Worm (Caenorhabditis elegans) whole organism, L1 larva: Measurements from ENCODE around the gene str-12.

Source experiments
- F16B12.6 ChIP-seq: fragments of 150-350 bp; optimal IDR thresholded peaks from 2 replicates; lab custom pipeline; 2014; ENCODE audit warnings: missing biosample characterization, missing genetic modification characterization
- Y116A8C.19 ChIP-seq: sonication (generic microtip); optimal IDR thresholded peaks from 2 replicates; lab custom pipeline; 2016; ENCODE audit warnings: missing compliant biosample characterization, missing genetic modification characterization, borderline replicate concordance
- alr-1 ChIP-seq: fragments of 200-800 bp; sonication (Bioruptor generic); optimal IDR thresholded peaks from 2 replicates; lab custom pipeline; 2018; ENCODE audit warnings: borderline replicate concordance, mild to moderate bottlenecking, missing genetic modification characterization, missing compliant biosample characterization
- ceh-63 ChIP-seq: fragments of 200-800 bp; sonication (Bioruptor generic); optimal IDR thresholded peaks from 2 replicates; lab custom pipeline; 2018; ENCODE audit warnings: mild to moderate bottlenecking, missing genetic modification characterization, missing compliant biosample characterization
- egl-27 ChIP-seq, 2 experiments: fragments of 150-350 bp in 1 of 2; sonication (generic microtip); optimal IDR thresholded peaks; 3 replicates each; lab custom pipeline; 2017 to 2018; ENCODE audit warnings: missing biosample characterization in 2 of 2, missing genetic modification characterization in 2 of 2, missing genetic modification reagents in 2 of 2
- elt-2 ChIP-seq: sonication (generic microtip); optimal IDR thresholded peaks from 2 replicates; lab custom pipeline; 2016; ENCODE audit warnings: missing genetic modification characterization, mild to moderate bottlenecking, inconsistent platforms, missing compliant biosample characterization, missing genetic modification reagents
- elt-3 ChIP-seq, 6 experiments: fragments of 150-350 bp in 1 of 6; sonication (generic microtip); optimal IDR thresholded peaks; 2 replicates each; lab custom pipeline; 2017 to 2018; ENCODE audit warnings: missing biosample characterization in 6 of 6, missing genetic modification characterization in 6 of 6, inconsistent platforms in 1 of 6
- fkh-10 ChIP-seq: sonication (generic microtip); optimal IDR thresholded peaks from 2 replicates; lab custom pipeline; 2017; ENCODE audit warnings: missing biosample characterization, missing genetic modification reagents, missing genetic modification characterization
- lin-15B ChIP-seq: fragments of 150-350 bp; sonication (generic microtip); optimal IDR thresholded peaks from 3 replicates; lab custom pipeline; 2014; ENCODE audit warnings: missing biosample characterization, missing genetic modification characterization
- pag-3 ChIP-seq: sonication (generic microtip); optimal IDR thresholded peaks from 2 replicates; lab custom pipeline; 2017; ENCODE audit warnings: missing genetic modification characterization, mild to moderate bottlenecking, missing compliant biosample characterization, antibody characterized with exemption, borderline replicate concordance; ENCODE audit not compliant: insufficient read depth
- skn-1 ChIP-seq: fragments of 150-350 bp; optimal IDR thresholded peaks from 2 replicates; lab custom pipeline; 2014; ENCODE audit warnings: missing biosample characterization, missing genetic modification characterization
- snpc-4 ChIP-seq: fragments of 150-350 bp; optimal IDR thresholded peaks from 2 replicates; lab custom pipeline; 2014; ENCODE audit warnings: missing biosample characterization, missing genetic modification characterization
- unc-62 ChIP-seq: fragments of 150-350 bp; optimal IDR thresholded peaks from 2 replicates; lab custom pipeline; 2014; ENCODE audit warnings: missing biosample characterization, missing genetic modification reagents, missing genetic modification characterization

- TF ChIP-seq pag-3 (no peak), egl-27 (tag; optimal IDR thresholded peaks at IDR 0.05; lab: Kevin White, UChicago) (no peak), elt-3 (tag; optimal IDR thresholded peaks at IDR 0.05; lab: Kevin White, UChicago) (no peak), fkh-10 (no peak), ceh-63 (GFP tag; lab: Kevin White, UChicago) (no peak), alr-1 (tag; lab: Kevin White, UChicago) (no peak), F16B12.6 (tag; lab: Kevin White, UChicago) (no peak), elt-2 (tag; lab: Kevin White, UChicago) (no peak), Y116A8C.19 (tag; lab: Kevin White, UChicago) (no peak), snpc-4 (no peak), lin-15B (tag; lab: Kevin White, UChicago) (no peak), skn-1 (tag; lab: Kevin White, UChicago) (no peak), unc-62 (GFP tag; lab: Kevin White, UChicago) (no peak)
These were observed 10.8 kb downstream of the str-12 start, which contains the start of gene C55A1.1 for ce11 chrV:15621518-15621917.
